Worm (Caenorhabditis elegans) whole organism, mixed stage, embryonic: Measurements from ENCODE around the gene coa-1.

Source experiments
- lsy-2 ChIP-seq: fragments of 150-350 bp; optimal IDR thresholded peaks from 2 replicates; lab custom pipeline; 2014; ENCODE audit warnings: missing biosample characterization, missing genetic modification characterization
- nhr-28 ChIP-seq: fragments of 150-350 bp; optimal IDR thresholded peaks from 2 replicates; lab custom pipeline; 2014; ENCODE audit warnings: missing biosample characterization, missing genetic modification characterization
- pha-4 ChIP-seq: fragments of 150-350 bp; optimal IDR thresholded peaks from 2 replicates; lab custom pipeline; 2018; ENCODE audit warnings: missing biosample characterization, missing genetic modification reagents, missing genetic modification characterization
- sem-2 ChIP-seq: fragments of 200-800 bp; sonication (Bioruptor generic); optimal IDR thresholded peaks from 2 replicates; lab custom pipeline; 2018; ENCODE audit warnings: mild to moderate bottlenecking, missing genetic modification characterization, missing compliant biosample characterization

DNA sequence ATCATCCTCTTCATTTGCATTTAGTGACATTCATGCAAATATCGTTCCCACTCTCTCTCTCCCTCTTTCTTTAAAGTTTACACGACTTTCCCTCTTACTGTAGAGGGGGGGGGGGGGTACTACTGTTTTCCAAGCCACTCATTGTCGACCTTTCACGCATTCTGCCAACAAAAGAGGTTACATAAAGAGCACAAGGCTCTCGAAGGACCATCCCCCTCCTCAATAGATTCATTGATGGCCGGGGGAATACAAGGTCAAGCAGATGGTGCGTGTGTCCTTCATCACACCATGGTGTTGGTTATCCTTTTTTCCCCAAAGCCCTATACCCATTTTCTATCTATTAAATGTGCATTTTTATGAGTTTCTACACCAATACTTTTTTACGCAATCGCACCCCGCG lies 32.1 kb upstream of the coa-1 start:
- TF ChIP-seq lsy-2 (tag; lab: Kevin White, UChicago) = no peak
- no peak for TF ChIP-seq pha-4 (tag; lab: Kevin White, UChicago)
- TF ChIP-seq nhr-28 (tag; lab: Kevin White, UChicago) = no peak
- TF ChIP-seq sem-2 = no peak
